Worm (Caenorhabditis elegans) whole organism, L4/young adult: ENCODE measurements around the gene R10E11.9.

Source experiments
- W03F9.2 ChIP-seq: fragments of 150-350 bp; optimal IDR thresholded peaks from 2 replicates; lab custom pipeline; 2014; ENCODE audit warnings: missing biosample characterization, missing genetic modification characterization
- dao-5 ChIP-seq: sonication (generic microtip); optimal IDR thresholded peaks from 2 replicates; lab custom pipeline; 2016; ENCODE audit warnings: missing genotype, missing genetic modification characterization, moderate library complexity, missing compliant biosample characterization
- him-1 ChIP-seq: sonication (generic microtip); optimal IDR thresholded peaks from 2 replicates; lab custom pipeline; 2016; ENCODE audit warnings: missing genotype, missing genetic modification reagents, missing genetic modification characterization, missing compliant biosample characterization

DNA sequence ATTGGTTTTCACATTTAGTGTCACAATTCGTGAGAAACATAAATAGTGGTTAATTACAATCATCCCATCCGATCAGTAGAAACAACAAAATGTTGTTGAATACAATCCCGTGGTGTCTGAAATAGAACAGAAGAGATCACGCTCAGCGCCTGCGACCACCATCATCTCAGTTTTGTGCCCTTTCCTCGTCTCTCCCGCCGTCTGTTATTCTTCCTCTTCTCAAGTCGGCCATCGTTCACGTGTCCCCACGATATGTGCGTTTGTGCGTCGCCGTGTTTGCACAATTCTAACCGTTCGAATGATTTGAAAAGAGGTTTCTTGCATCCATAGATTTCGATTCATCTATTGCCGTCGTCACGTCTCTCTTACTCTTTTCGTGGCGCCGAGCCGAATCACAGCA is 25.3 kb upstream of the R10E11.9 start, which contains the start of gene panl-3:
- TF ChIP-seq him-1 (tag; lab: Kevin White, UChicago) = no peak
- no peak for TF ChIP-seq W03F9.2
- TF ChIP-seq dao-5 = no peak
